Fruit fly (Drosophila melanogaster): ENCODE measurements around the gene CG1695.

Gene CG1695

DNA sequence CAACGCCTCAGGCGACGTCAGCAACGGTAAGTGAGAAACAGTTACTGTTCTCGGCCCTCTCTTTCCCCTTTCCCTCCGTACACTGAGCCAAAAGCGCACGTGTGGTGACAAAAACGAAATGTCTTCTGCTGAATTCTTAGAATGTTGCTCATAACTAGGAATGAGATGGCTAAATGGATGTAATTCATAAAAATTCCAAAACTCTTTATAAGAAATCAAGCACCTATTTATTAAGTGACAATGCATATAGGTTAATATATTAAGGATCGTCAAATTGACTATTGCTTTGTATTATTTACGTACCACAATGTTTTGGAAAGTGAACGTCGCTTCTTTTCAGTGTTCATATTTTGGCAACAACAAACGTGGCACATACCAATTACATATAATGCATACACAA lies 784 bp downstream of the CG1695 start (continued):
- TF ChIP-seq chm (GFP tag; IDR thresholded peaks at IDR 0.05) (no peak), CG2120 (GFP tag; optimal IDR thresholded peaks at IDR 0.05) (peak; percentile 72), sisA (GFP tag; IDR thresholded peaks at IDR 0.05) (0 out of 2 replicates have a peak, but pooled peaks have one; percentile 22), Doc2 (GFP tag; IDR thresholded peaks at IDR 0.05) (no peak), CG4854 (GFP tag; optimal IDR thresholded peaks at IDR 0.05) (no peak), peb (GFP tag; IDR thresholded peaks at IDR 0.05) (no peak), luna (GFP tag; optimal IDR thresholded peaks at IDR 0.05) (no peak), CG3065 (GFP tag; optimal IDR thresholded peaks at IDR 0.05) (no peak), oc (tag; optimal IDR thresholded peaks at IDR 0.05) (no peak), pum (GFP tag; optimal IDR thresholded peaks at IDR 0.05) (peak; percentile 11), CG33557 (GFP tag; optimal IDR thresholded peaks at IDR 0.05) (no peak), rib (GFP tag; IDR thresholded peaks at IDR 0.05) (no peak), pb (GFP tag; optimal IDR thresholded peaks at IDR 0.05) (no peak), cad (GFP tag; optimal IDR thresholded peaks at IDR 0.05) (no peak), gcm2 (GFP tag; optimal IDR thresholded peaks at IDR 0.05) (no peak), lmd (GFP tag; IDR thresholded peaks at IDR 0.05) (peak; percentile 45; the same call in 1 of the 2 replicates), CTCF (GFP tag; optimal IDR thresholded peaks at IDR 0.05) (no peak), slbo (GFP tag; IDR thresholded peaks at IDR 0.05) (peak; percentile 66), Bteb2 (GFP tag; optimal IDR thresholded peaks at IDR 0.05) (no peak), stc (GFP tag; IDR thresholded peaks at IDR 0.05) (no peak), CG18476 (GFP tag; optimal IDR thresholded peaks at IDR 0.05) (no peak), Hmx (GFP tag; optimal IDR thresholded peaks at IDR 0.05) (no peak), Gug (GFP tag; IDR thresholded peaks at IDR 0.05) (0 out of 4 replicates have a peak, but pooled peaks have one; percentile 16), tx (GFP tag; optimal IDR thresholded peaks at IDR 0.05) (no peak), bcd (GFP tag; optimal IDR thresholded peaks at IDR 0.05) (peak; percentile 9), hkb (optimal IDR thresholded peaks at IDR 0.05) (no peak), hkb (GFP tag; IDR thresholded peaks at IDR 0.05) (no peak), CG8388 (GFP tag; optimal IDR thresholded peaks at IDR 0.05) (no peak), Doc3 (GFP tag; IDR thresholded peaks at IDR 0.05; ENCODE audit: partially characterized antibody) (no peak), HLH54F (GFP tag; optimal IDR thresholded peaks at IDR 0.05) (peak; percentile 26), Drgx (GFP tag; IDR thresholded peaks at IDR 0.05) (no peak), HLH3B (GFP tag; IDR thresholded peaks at IDR 0.05) (no peak), CG7556 (GFP tag; optimal IDR thresholded peaks at IDR 0.05) (peak; percentile 59), CG32532 (GFP tag; IDR thresholded peaks at IDR 0.05) (peak; percentile 50; the same call in 1 of the 2 replicates), slp2 (GFP tag; optimal IDR thresholded peaks at IDR 0.05) (no peak), jigr1 (GFP tag; IDR thresholded peaks at IDR 0.05) (no peak), CG6254 (GFP tag; optimal IDR thresholded peaks at IDR 0.05) (no peak), pros (GFP tag; optimal IDR thresholded peaks at IDR 0.05) (no peak), CG16815 (GFP tag; optimal IDR thresholded peaks at IDR 0.05) (no peak), CoRest (tag; optimal IDR thresholded peaks at IDR 0.05) (peak; percentile 33), H2.0 (GFP tag; IDR thresholded peaks at IDR 0.05) (no peak), CG2202 (tag; optimal IDR thresholded peaks at IDR 0.05) (no peak), tap (tag; optimal IDR thresholded peaks at IDR 0.05) (no peak), CG8290 (GFP tag; optimal IDR thresholded peaks at IDR 0.05) (no peak), CG8290 (tag; optimal IDR thresholded peaks at IDR 0.05) (no peak), ind (GFP tag; optimal IDR thresholded peaks at IDR 0.05) (peak; percentile 15), wor (GFP tag; IDR thresholded peaks at IDR 0.05) (no peak), odd (GFP tag; optimal IDR thresholded peaks at IDR 0.05) (no peak), Hand (GFP tag; optimal IDR thresholded peaks at IDR 0.05) (peak; percentile 24), Hr51 (GFP tag; optimal IDR thresholded peaks at IDR 0.05) (peak in 1 of 2 experiments; percentile 51), CG4360 (GFP tag; IDR thresholded peaks at IDR 0.05) (no peak), gfzf (GFP tag; optimal IDR thresholded peaks at IDR 0.05) (no peak), CG12942 (GFP tag; optimal IDR thresholded peaks at IDR 0.05) (no peak), scrt (GFP tag; optimal IDR thresholded peaks at IDR 0.05) (no peak)

Measured in whole organism, embryonic.